Worm (Caenorhabditis elegans) whole organism, young adult: ENCODE results near the gene marg-1.

ENCODE experiments used
- F22D6.2 ChIP-seq: sonication (generic microtip); optimal IDR thresholded peaks from 2 replicates; lab custom pipeline; 2016; ENCODE audit warnings: mild to moderate bottlenecking, missing genetic modification characterization, missing compliant biosample characterization
- F57A8.1 ChIP-seq: fragments of 200-800 bp; sonication (Bioruptor generic); optimal IDR thresholded peaks from 2 replicates; lab custom pipeline; 2018; ENCODE audit warnings: mild to moderate bottlenecking, missing genetic modification characterization, moderate library complexity, missing compliant biosample characterization
- K11D2.4 ChIP-seq: fragments of 200-800 bp; sonication (Bioruptor generic); IDR thresholded peaks from 2 replicates; pipeline ENCODE4 v1.3.6; 2022; ENCODE audit warnings: missing genetic modification reagents, missing genetic modification characterization, missing compliant biosample characterization
- K12H6.12 ChIP-seq: fragments of 200-800 bp; sonication (Bioruptor generic); optimal IDR thresholded peaks from 2 replicates; lab custom pipeline; 2018; ENCODE audit warnings: mild to moderate bottlenecking, missing genetic modification characterization, missing compliant biosample characterization
- Y56A3A.18 ChIP-seq: fragments of 200-800 bp; sonication (Bioruptor generic); IDR thresholded peaks from 2 replicates; pipeline ENCODE4 v1.3.6; 2022; ENCODE audit warnings: missing genetic modification reagents, missing genetic modification characterization, missing compliant biosample characterization
- Y95B8A.8 ChIP-seq: fragments of 200-800 bp; sonication (Bioruptor generic); IDR thresholded peaks from 2 replicates; pipeline ENCODE4 v1.3.6; 2022; ENCODE audit warnings: missing genetic modification reagents, missing genetic modification characterization, missing compliant biosample characterization
- ZK185.1 ChIP-seq: sonication (generic microtip); optimal IDR thresholded peaks from 2 replicates; lab custom pipeline; 2016; ENCODE audit warnings: mild to moderate bottlenecking, missing genetic modification characterization, missing compliant biosample characterization; ENCODE audit not compliant: poor library complexity, severe bottlenecking
- ama-1 ChIP-seq, 3 experiments: fragments of 150-350 bp in 1 of 3; sonication (generic microtip) in 2 of 3; optimal IDR thresholded peaks; 2 replicates each; lab custom pipeline; 2014 to 2018; ENCODE audit warnings: missing biosample characterization in 2 of 3, missing genetic modification characterization in 2 of 3, missing genetic modification reagents in 2 of 3
- atf-7 ChIP-seq: sonication (generic microtip); optimal IDR thresholded peaks from 2 replicates; lab custom pipeline; 2017; ENCODE audit warnings: mild to moderate bottlenecking, missing genetic modification characterization, missing compliant biosample characterization
- cebp-1 ChIP-seq, 2 experiments: fragments of 200-800 bp in 1 of 2; sonication (Bioruptor generic) in 1 of 2; sonication (generic microtip) in 1 of 2; IDR thresholded peaks in 1 of 2; optimal IDR thresholded peaks in 1 of 2; 2 replicates each; pipeline versions ENCODE4 v1.3.6 to Lab custom; 2017 to 2022; ENCODE audit warnings: missing compliant biosample characterization in 2 of 2, missing genetic modification characterization in 2 of 2, mild to moderate bottlenecking in 1 of 2, missing genetic modification reagents in 1 of 2, moderate library complexity in 1 of 2
- ceh-100 ChIP-seq: fragments of 200-800 bp; sonication (Bioruptor generic); IDR thresholded peaks from 2 replicates; pipeline ENCODE4 v1.3.6; 2022; ENCODE audit warnings: missing genetic modification reagents, missing genetic modification characterization, missing compliant biosample characterization
- ceh-27 ChIP-seq: fragments of 200-800 bp; sonication (Bioruptor generic); optimal IDR thresholded peaks from 2 replicates; lab custom pipeline; 2018; ENCODE audit warnings: mild to moderate bottlenecking, missing genetic modification characterization, moderate library complexity, missing compliant biosample characterization
- ceh-58 ChIP-seq: fragments of 200-800 bp; sonication (Bioruptor generic); IDR thresholded peaks from 2 replicates; pipeline ENCODE4 v1.3.6; 2022; ENCODE audit warnings: missing genetic modification characterization, missing compliant biosample characterization
- ceh-91 ChIP-seq: fragments of 200-800 bp; sonication (Bioruptor generic); IDR thresholded peaks from 2 replicates; pipeline ENCODE4 v1.3.6; 2022; ENCODE audit warnings: missing genetic modification reagents, missing genetic modification characterization, missing compliant biosample characterization
- chd-7 ChIP-seq: sonication (generic microtip); optimal IDR thresholded peaks from 2 replicates; lab custom pipeline; 2016; ENCODE audit warnings: mild to moderate bottlenecking, missing genetic modification characterization, moderate library complexity, missing compliant biosample characterization
- die-1 ChIP-seq: sonication (generic microtip); optimal IDR thresholded peaks from 2 replicates; lab custom pipeline; 2016; ENCODE audit warnings: missing genotype, mild to moderate bottlenecking, missing genetic modification characterization, missing compliant biosample characterization
- dox-1 ChIP-seq: fragments of 200-800 bp; sonication (Bioruptor generic); IDR thresholded peaks from 2 replicates; pipeline ENCODE4 v1.3.6; 2022; ENCODE audit warnings: missing genetic modification reagents, missing genetic modification characterization, missing compliant biosample characterization
- dpff-1 ChIP-seq: sonication (generic microtip); optimal IDR thresholded peaks from 2 replicates; lab custom pipeline; 2017; ENCODE audit warnings: mild to moderate bottlenecking, missing genetic modification characterization, missing compliant biosample characterization
- dpl-1 ChIP-seq: fragments of 150-350 bp; optimal IDR thresholded peaks from 2 replicates; lab custom pipeline; 2014; ENCODE audit warnings: missing biosample characterization, missing genetic modification reagents, missing genetic modification characterization
- egl-44 ChIP-seq: fragments of 200-800 bp; sonication (Bioruptor generic); IDR thresholded peaks from 2 replicates; pipeline ENCODE4 v1.3.6; 2022; ENCODE audit warnings: missing genetic modification reagents, missing genetic modification characterization, missing compliant biosample characterization
- ekl-4 ChIP-seq: fragments of 200-800 bp; sonication (Bioruptor generic); IDR thresholded peaks from 2 replicates; pipeline ENCODE4 v1.3.6; 2022; ENCODE audit warnings: missing genetic modification reagents, missing genetic modification characterization, missing compliant biosample characterization
- him-1 ChIP-seq: sonication (generic microtip); optimal IDR thresholded peaks from 2 replicates; lab custom pipeline; 2016; ENCODE audit warnings: missing genotype, missing genetic modification reagents, missing genetic modification characterization, missing compliant biosample characterization
- hmg-20 ChIP-seq: fragments of 200-800 bp; sonication (Bioruptor generic); IDR thresholded peaks from 2 replicates; pipeline ENCODE4 v1.3.6; 2022; ENCODE audit warnings: missing genetic modification reagents, missing genetic modification characterization, missing compliant biosample characterization
- lag-1 ChIP-seq: fragments of 200-800 bp; sonication (Bioruptor generic); IDR thresholded peaks from 2 replicates; pipeline ENCODE4 v1.3.6; 2022; ENCODE audit warnings: missing genetic modification reagents, missing genetic modification characterization, missing compliant biosample characterization
- lin-40 ChIP-seq: sonication (generic microtip); optimal IDR thresholded peaks from 2 replicates; lab custom pipeline; 2016; ENCODE audit warnings: missing genetic modification characterization, mild to moderate bottlenecking, missing compliant biosample characterization, missing genotype, missing genetic modification reagents
- madf-3 ChIP-seq: fragments of 200-800 bp; sonication (Bioruptor generic); IDR thresholded peaks from 2 replicates; pipeline ENCODE4 v1.3.6; 2022; ENCODE audit warnings: missing genetic modification reagents, missing genetic modification characterization, missing compliant biosample characterization
- madf-6 ChIP-seq: fragments of 200-800 bp; sonication (Bioruptor generic); IDR thresholded peaks from 2 replicates; pipeline ENCODE4 v1.3.6; 2022; ENCODE audit warnings: missing genetic modification reagents, missing genetic modification characterization, missing compliant biosample characterization
- madf-8 ChIP-seq: fragments of 200-800 bp; sonication (Bioruptor generic); conservative IDR thresholded peaks from 2 replicates; pipeline ENCODE4 v1.3.6; 2022; ENCODE audit warnings: missing genetic modification reagents, missing genetic modification characterization, missing compliant biosample characterization
- mcd-1 ChIP-seq: fragments of 200-800 bp; sonication (Bioruptor generic); IDR thresholded peaks from 2 replicates; pipeline ENCODE4 v1.3.6; 2022; ENCODE audit warnings: missing genetic modification reagents, missing genetic modification characterization, missing compliant biosample characterization
- nfya-2 ChIP-seq: fragments of 200-800 bp; sonication (Bioruptor generic); IDR thresholded peaks from 2 replicates; pipeline ENCODE4 v1.3.6; 2022; ENCODE audit warnings: missing genetic modification reagents, missing genetic modification characterization, missing compliant biosample characterization
- pbrm-1 ChIP-seq: fragments of 200-800 bp; sonication (Bioruptor generic); IDR thresholded peaks from 2 replicates; pipeline ENCODE4 v1.3.6; 2022; ENCODE audit warnings: missing genetic modification reagents, missing genetic modification characterization, missing compliant biosample characterization
- pha-4 ChIP-seq: fragments of 150-350 bp; sonication (generic microtip); optimal IDR thresholded peaks from 2 replicates; lab custom pipeline; 2014; ENCODE audit warnings: missing biosample characterization, missing genetic modification reagents, missing genetic modification characterization
- rec-8 ChIP-seq, 2 experiments: sonication (generic microtip); optimal IDR thresholded peaks; 2 replicates each; lab custom pipeline; 2016; ENCODE audit warnings: mild to moderate bottlenecking in 2 of 2, missing genetic modification characterization in 2 of 2, missing genetic modification reagents in 2 of 2, missing genotype in 2 of 2, missing biosample characterization in 1 of 2, missing compliant biosample characterization in 1 of 2, moderate library complexity in 1 of 2
- sea-2 ChIP-seq: fragments of 200-800 bp; sonication (Bioruptor generic); IDR thresholded peaks from 2 replicates; pipeline ENCODE4 v1.3.6; 2022; ENCODE audit warnings: missing genetic modification characterization, missing compliant biosample characterization
- snpc-1.1 ChIP-seq: sonication (generic microtip); optimal IDR thresholded peaks from 2 replicates; lab custom pipeline; 2017; ENCODE audit warnings: missing genetic modification characterization, mild to moderate bottlenecking, missing compliant biosample characterization, antibody characterized with exemption, moderate library complexity, missing genotype, missing genetic modification reagents; ENCODE audit not compliant: insufficient read depth
- snpc-1.3 ChIP-seq: sonication (generic microtip); optimal IDR thresholded peaks from 2 replicates; lab custom pipeline; 2017; ENCODE audit warnings: missing genetic modification characterization, mild to moderate bottlenecking, missing compliant biosample characterization, antibody characterized with exemption, moderate library complexity, missing genotype, missing genetic modification reagents; ENCODE audit not compliant: insufficient read depth
- snpc-4 ChIP-seq, 5 experiments: fragments of 150-350 bp in 1 of 5; sonication (generic microtip) in 4 of 5; optimal IDR thresholded peaks; 2 replicates each; lab custom pipeline; 2014 to 2018; ENCODE audit warnings: missing genetic modification characterization in 5 of 5, missing biosample characterization in 3 of 5, antibody characterized with exemption in 2 of 5, mild to moderate bottlenecking in 2 of 5, missing compliant biosample characterization in 2 of 5, missing genotype in 2 of 5, moderate library complexity in 2 of 5, missing genetic modification reagents in 1 of 5
- somi-1 ChIP-seq: fragments of 200-800 bp; sonication (Bioruptor generic); optimal IDR thresholded peaks from 2 replicates; lab custom pipeline; 2018; ENCODE audit warnings: mild to moderate bottlenecking, missing genetic modification characterization, missing compliant biosample characterization
- zfh-2 ChIP-seq: fragments of 200-800 bp; sonication (Bioruptor generic); conservative IDR thresholded peaks from 2 replicates; pipeline ENCODE4 v1.3.6; 2022; ENCODE audit warnings: missing genetic modification reagents, missing genetic modification characterization, missing compliant biosample characterization
- ztf-25 ChIP-seq: fragments of 200-800 bp; sonication (Bioruptor generic); IDR thresholded peaks from 2 replicates; pipeline ENCODE4 v1.3.6; 2022; ENCODE audit warnings: missing genetic modification reagents, missing genetic modification characterization, missing compliant biosample characterization
- ztf-6 ChIP-seq: fragments of 200-800 bp; sonication (Bioruptor generic); IDR thresholded peaks from 2 replicates; pipeline ENCODE4 v1.3.6; 2022; ENCODE audit warnings: missing genetic modification reagents, missing genetic modification characterization, missing compliant biosample characterization

Gene marg-1

ce11 chrX:3791098-3791497 lies 10.2 kb upstream of the marg-1 start:
- TF ChIP-seq ekl-4 (GFP tag; lab: Robert Waterston, UW), result no peak
- TF ChIP-seq F22D6.2, result no peak
- TF ChIP-seq madf-8 (GFP tag; lab: Robert Waterston, UW), result no peak
- TF ChIP-seq lin-40 (tag; lab: Kevin White, UChicago), result no peak
- no peak for TF ChIP-seq egl-44 (GFP tag; lab: Robert Waterston, UW)
- TF ChIP-seq atf-7, result no peak
- no peak for TF ChIP-seq him-1
- TF ChIP-seq hmg-20 (GFP tag; lab: Robert Waterston, UW), result no peak
- TF ChIP-seq dpl-1, result no peak
- no peak for TF ChIP-seq pha-4 (tag; lab: Kevin White, UChicago)
- TF ChIP-seq pbrm-1 (GFP tag; lab: Robert Waterston, UW), result no peak
- no peak for TF ChIP-seq K12H6.12 (tag; lab: Kevin White, UChicago)
- TF ChIP-seq F57A8.1, result no peak
- no peak for TF ChIP-seq snpc-1.1 (tag; lab: Kevin White, UChicago)
- TF ChIP-seq snpc-1.3 (tag; lab: Kevin White, UChicago), result no peak
- no peak for TF ChIP-seq ZK185.1
- TF ChIP-seq ceh-91, result no peak
- no peak for TF ChIP-seq ceh-58

- TF ChIP-seq die-1 (tag; lab: Kevin White, UChicago), result peak; percentile 0
- 0 out of 2 replicates have a peak, but pooled peaks have one; percentile 36 for TF ChIP-seq K11D2.4 (GFP tag; lab: Robert Waterston, UW)
- TF ChIP-seq chd-7 (tag; lab: Kevin White, UChicago), result no peak
- TF ChIP-seq lin-40 (tag; lab: Kevin White, UChicago), result peak; percentile 71
- no peak for TF ChIP-seq cebp-1 (GFP tag; IDR thresholded peaks at IDR 0.05; lab: Robert Waterston, UW)
- TF ChIP-seq cebp-1 (tag; optimal IDR thresholded peaks at IDR 0.05; lab: Kevin White, UChicago), result peak; percentile 38
- no peak for TF ChIP-seq snpc-4 (GFP tag; optimal IDR thresholded peaks at IDR 0.05; lab: Kevin White, UChicago)
- peak in 1 of 4 experiments; percentile 1 for TF ChIP-seq snpc-4 (tag; optimal IDR thresholded peaks at IDR 0.05; lab: Kevin White, UChicago)
- peak; percentile 44 for TF ChIP-seq ceh-27 (GFP tag; lab: Kevin White, UChicago)
- no peak for TF ChIP-seq nfya-2 (GFP tag; lab: Robert Waterston, UW)
- no peak for TF ChIP-seq dox-1
- TF ChIP-seq ama-1 (optimal IDR thresholded peaks at IDR 0.05; lab: Kevin White, UChicago), result peak; percentile 16
- no peak for TF ChIP-seq ama-1 (GFP tag; optimal IDR thresholded peaks at IDR 0.05; lab: Kevin White, UChicago)
- peak; percentile 26 for TF ChIP-seq K12H6.12 (tag; lab: Kevin White, UChicago)
Observed at ce11 chrX:3788483-3788882, 7.5 kb upstream of the marg-1 start.

- peak; percentile 48 for TF ChIP-seq ceh-27 (GFP tag; lab: Kevin White, UChicago)
- no peak for TF ChIP-seq Y56A3A.18 (GFP tag; lab: Robert Waterston, UW)
- TF ChIP-seq madf-6 (GFP tag; lab: Robert Waterston, UW), result no peak
- TF ChIP-seq K11D2.4 (GFP tag; lab: Robert Waterston, UW), result 0 out of 2 replicates have a peak, but pooled peaks have one; percentile 36
- no peak for TF ChIP-seq cebp-1 (GFP tag; IDR thresholded peaks at IDR 0.05; lab: Robert Waterston, UW)
- TF ChIP-seq cebp-1 (tag; optimal IDR thresholded peaks at IDR 0.05; lab: Kevin White, UChicago), result peak; percentile 15
- TF ChIP-seq somi-1 (GFP tag; lab: Kevin White, UChicago), result peak; percentile 32
- TF ChIP-seq ceh-100, result no peak
- TF ChIP-seq ceh-91, result no peak
- TF ChIP-seq zfh-2, result 0 out of 2 replicates have a peak, but pooled peaks have one; percentile 35
- no peak for TF ChIP-seq dpff-1 (tag; lab: Kevin White, UChicago)
- no peak for TF ChIP-seq sea-2 (GFP tag; lab: Robert Waterston, UW)
- 0 out of 2 replicates have a peak, but pooled peaks have one; percentile 9 for TF ChIP-seq mcd-1 (GFP tag; lab: Robert Waterston, UW)
- TF ChIP-seq ztf-25 (GFP tag; lab: Robert Waterston, UW), result no peak
- no peak for TF ChIP-seq ztf-6
- TF ChIP-seq lag-1 (GFP tag; lab: Robert Waterston, UW), result no peak
- TF ChIP-seq die-1 (tag; lab: Kevin White, UChicago), result no peak
- TF ChIP-seq Y95B8A.8, result no peak
- TF ChIP-seq lin-40 (tag; lab: Kevin White, UChicago), result peak; percentile 5
- TF ChIP-seq madf-3 (GFP tag; lab: Robert Waterston, UW), result no peak
- TF ChIP-seq rec-8 (tag; optimal IDR thresholded peaks at IDR 0.05; lab: Kevin White, UChicago), result no peak
- TF ChIP-seq, all 124 proteins: peak for 7
Observed at ce11 chrX:3787431-3788076, 6.6 kb upstream of the marg-1 start, which contains the start of gene pmpl-1. Gene pmpl-1 (plus strand): TSS chrX:3788026.
